Worm (Caenorhabditis elegans): Measurements from ENCODE around the gene C17B7.14.

The C17B7.14 gene

DNA sequence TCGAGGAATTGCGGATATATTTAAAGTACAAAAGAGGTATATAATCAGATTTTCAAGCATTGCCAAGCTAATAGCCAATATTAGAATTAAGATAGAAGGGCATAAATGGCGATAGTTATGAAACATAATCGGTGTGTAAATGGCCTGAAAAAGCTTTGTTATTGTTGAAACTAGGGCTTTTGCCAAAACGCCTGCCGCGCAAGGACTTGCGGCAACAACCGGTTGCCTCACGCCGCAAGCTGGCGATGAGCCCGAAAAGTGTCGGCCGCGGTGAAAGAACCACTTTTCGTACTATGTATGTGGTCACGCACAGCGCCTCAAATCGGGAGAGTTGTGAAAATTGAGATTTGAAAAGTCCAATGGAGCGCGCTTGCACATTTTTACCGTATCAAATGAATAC, 20.9 kb downstream of the C17B7.14 start:
- TF ChIP-seq che-1 (tag; optimal IDR thresholded peaks at IDR 0.05): no peak
- TF ChIP-seq Y22D7AL.16 (tag; optimal IDR thresholded peaks at IDR 0.05): no peak
- no peak for TF ChIP-seq pax-1 (tag; optimal IDR thresholded peaks at IDR 0.05)
- TF ChIP-seq pha-2 (tag; optimal IDR thresholded peaks at IDR 0.05): no peak
- no peak for TF ChIP-seq lin-11 (tag; optimal IDR thresholded peaks at IDR 0.05)
- TF ChIP-seq ama-1 (optimal IDR thresholded peaks at IDR 0.05): no peak
- no peak for TF ChIP-seq ceh-22 (tag; optimal IDR thresholded peaks at IDR 0.05)
- TF ChIP-seq sox-4 (tag; optimal IDR thresholded peaks at IDR 0.05): no peak
- no peak for TF ChIP-seq zip-5 (tag; optimal IDR thresholded peaks at IDR 0.05)
- no peak for TF ChIP-seq pat-9 (tag; optimal IDR thresholded peaks at IDR 0.05)
- no peak for TF ChIP-seq ceh-2 (tag; optimal IDR thresholded peaks at IDR 0.05)
- TF ChIP-seq dve-1 (tag; optimal IDR thresholded peaks at IDR 0.05): no peak
- no peak for TF ChIP-seq unc-42 (tag; optimal IDR thresholded peaks at IDR 0.05)
- no peak for TF ChIP-seq F13H6.1 (tag; optimal IDR thresholded peaks at IDR 0.05)
- no peak for TF ChIP-seq ahr-1 (tag; optimal IDR thresholded peaks at IDR 0.05)
- TF ChIP-seq unc-3 (GFP tag; conservative IDR thresholded peaks at IDR 0.05): no peak
- no peak for TF ChIP-seq unc-3 (tag; optimal IDR thresholded peaks at IDR 0.05)
- TF ChIP-seq elt-2 (tag; optimal IDR thresholded peaks at IDR 0.05): no peak
- TF ChIP-seq unc-55 (GFP tag; optimal IDR thresholded peaks at IDR 0.05): no peak
- no peak for TF ChIP-seq ceh-14 (tag; optimal IDR thresholded peaks at IDR 0.05)

DNA sequence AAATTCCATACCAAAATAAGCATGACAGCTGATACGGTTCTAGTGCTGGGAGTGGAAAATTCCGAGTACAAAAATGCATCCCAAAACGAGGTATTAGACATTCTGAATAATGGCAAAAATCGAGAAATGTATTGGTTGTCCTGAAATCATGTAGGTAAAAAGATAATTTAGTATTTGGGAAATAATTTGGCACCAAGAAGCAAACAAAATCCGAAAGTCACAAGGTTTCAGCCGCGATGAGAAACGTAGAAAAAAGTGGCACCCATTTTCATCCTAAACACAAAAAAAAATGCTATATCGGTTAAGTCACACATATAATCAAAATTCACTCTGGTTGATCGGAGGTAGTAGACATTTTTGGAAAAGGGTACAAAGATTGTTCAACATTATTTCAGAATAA, 22.6 kb downstream of the C17B7.14 start, which contains the start of gene srx-122:
srx-122 (minus strand) TSS at position 101 of the 400 bp plus-strand sequence.
- no peak for TF ChIP-seq elt-4 (tag; optimal IDR thresholded peaks at IDR 0.05)
- no peak for TF ChIP-seq nhr-232 (tag; optimal IDR thresholded peaks at IDR 0.05)
- TF ChIP-seq hlh-6 (tag; optimal IDR thresholded peaks at IDR 0.05): no peak
- no peak for TF ChIP-seq syd-9 (tag; optimal IDR thresholded peaks at IDR 0.05)
- TF ChIP-seq unc-3 (GFP tag; conservative IDR thresholded peaks at IDR 0.05): no peak
- TF ChIP-seq unc-3 (tag; optimal IDR thresholded peaks at IDR 0.05): no peak
- TF ChIP-seq C08G9.2 (tag; optimal IDR thresholded peaks at IDR 0.05): no peak
- TF ChIP-seq fax-1 (tag; optimal IDR thresholded peaks at IDR 0.05): no peak
- no peak for TF ChIP-seq sdc-2 (tag; optimal IDR thresholded peaks at IDR 0.05)
- no peak for TF ChIP-seq ama-1 (optimal IDR thresholded peaks at IDR 0.05)
- no peak for TF ChIP-seq mec-3 (tag; optimal IDR thresholded peaks at IDR 0.05; ENCODE audit: borderline replicate concordance)
- TF ChIP-seq ceh-2 (tag; optimal IDR thresholded peaks at IDR 0.05): no peak
- no peak for TF ChIP-seq lim-6 (tag; optimal IDR thresholded peaks at IDR 0.05)
- no peak for TF ChIP-seq pag-3 (tag; optimal IDR thresholded peaks at IDR 0.05; ENCODE audit: borderline replicate concordance)
- TF ChIP-seq hlh-13 (GFP tag; optimal IDR thresholded peaks at IDR 0.05): no peak
- no peak for TF ChIP-seq hlh-30 (tag; optimal IDR thresholded peaks at IDR 0.05; ENCODE audit: insufficient read depth)
- no peak for TF ChIP-seq ceh-45 (GFP tag; IDR thresholded peaks at IDR 0.05)
- no peak for TF ChIP-seq ets-4 (tag; optimal IDR thresholded peaks at IDR 0.05)

DNA sequence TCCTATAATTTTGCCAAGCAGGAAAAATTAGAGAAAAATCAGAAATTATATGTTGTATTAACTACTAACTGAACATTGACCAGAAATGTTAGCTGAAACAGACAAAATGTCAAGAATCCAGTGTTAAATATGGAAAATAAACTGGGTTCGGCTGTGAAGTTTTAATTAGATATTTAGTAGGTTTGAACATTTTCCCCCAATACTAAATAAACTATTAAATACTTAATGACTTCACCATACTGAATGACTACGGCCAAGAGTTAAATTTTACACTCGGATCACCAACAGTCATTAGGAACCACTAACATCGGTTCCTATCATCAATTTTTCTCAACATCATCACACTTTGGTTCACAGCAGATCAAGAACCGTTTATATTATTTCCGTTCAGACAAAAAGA, 25.0 kb downstream of the C17B7.14 start:
- TF ChIP-seq Y22D7AL.16 (tag; optimal IDR thresholded peaks at IDR 0.05) (no peak), pat-9 (tag; optimal IDR thresholded peaks at IDR 0.05) (no peak)

DNA sequence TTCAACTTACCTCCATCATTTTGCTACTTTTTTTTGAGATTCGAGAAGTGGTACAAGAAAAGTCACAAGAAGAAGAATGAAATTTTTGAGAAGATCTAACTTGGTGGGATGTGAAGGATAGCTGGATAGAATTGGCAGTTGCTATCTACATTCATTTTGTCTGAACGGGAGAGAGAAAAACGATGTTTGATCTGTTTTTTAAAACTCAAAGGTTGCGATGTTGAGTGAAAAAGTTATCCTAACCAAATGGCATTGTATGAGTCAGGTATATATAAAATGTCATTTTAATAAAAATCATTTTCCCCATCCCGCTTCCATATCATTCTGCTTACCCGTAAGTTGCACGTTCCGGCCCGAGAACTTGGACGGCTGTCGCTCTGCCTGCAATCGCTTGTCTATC, 31.1 kb downstream of the C17B7.14 start, which contains the start of gene F35F10.6:
F35F10.6 (minus strand) TSS at position 101 of the 400 bp plus-strand sequence.
- no peak for TF ChIP-seq madf-2 (tag; optimal IDR thresholded peaks at IDR 0.05)
- TF ChIP-seq pat-9 (tag; optimal IDR thresholded peaks at IDR 0.05): no peak
- TF ChIP-seq dve-1 (tag; optimal IDR thresholded peaks at IDR 0.05): no peak
- TF ChIP-seq npax-4 (tag; optimal IDR thresholded peaks at IDR 0.05): no peak
- TF ChIP-seq ceh-6 (GFP tag; optimal IDR thresholded peaks at IDR 0.05): no peak
- TF ChIP-seq hlh-13 (GFP tag; optimal IDR thresholded peaks at IDR 0.05): no peak
- TF ChIP-seq unc-55 (GFP tag; optimal IDR thresholded peaks at IDR 0.05): no peak
- no peak for TF ChIP-seq C08G9.2 (tag; optimal IDR thresholded peaks at IDR 0.05)
- TF ChIP-seq tbx-7 (tag; optimal IDR thresholded peaks at IDR 0.05): no peak
